Fruit fly (Drosophila melanogaster) whole organism, embryonic: ENCODE results near the gene CG13390.
A peak's percentile ranks its signal among the peaks of the same experiment; 100 is the strongest.

ENCODE experiments used
- Bgb ChIP-seq: fragments of 200-800 bp; sonication (Bioruptor generic); IDR thresholded peaks from 2 replicates; pipeline ENCODE4 v1.3.6; 2022; ENCODE audit warnings: missing biosample characterization, missing genetic modification characterization; ENCODE audit not compliant: partially characterized antibody
- CG11695 ChIP-seq: fragments of 200-800 bp; sonication (Bioruptor generic); IDR thresholded peaks from 3 replicates; pipeline ENCODE4 v1.3.6; 2022; ENCODE audit warnings: missing biosample characterization, missing genetic modification characterization
- CG11723 ChIP-seq: fragments of 200-800 bp; sonication (Bioruptor generic); optimal IDR thresholded peaks from 2 replicates; lab custom pipeline; 2017; ENCODE audit warnings: missing biosample characterization, mild to moderate bottlenecking, missing genetic modification characterization
- CG12155 ChIP-seq: fragments of 200-800 bp; sonication (Bioruptor generic); optimal IDR thresholded peaks from 3 replicates; lab custom pipeline; 2016; ENCODE audit warnings: missing biosample characterization, missing genetic modification characterization
- CG12299 ChIP-seq: fragments of 200-800 bp; sonication (Bioruptor generic); optimal IDR thresholded peaks from 2 replicates; lab custom pipeline; 2018; ENCODE audit warnings: missing biosample characterization, mild to moderate bottlenecking, missing genetic modification characterization
- CG13296 ChIP-seq: fragments of 200-800 bp; sonication (Bioruptor generic); optimal IDR thresholded peaks from 3 replicates; lab custom pipeline; 2018; ENCODE audit warnings: missing biosample characterization, mild to moderate bottlenecking, missing genetic modification characterization
- CG13775 ChIP-seq: fragments of 200-800 bp; sonication (Bioruptor generic); optimal IDR thresholded peaks from 3 replicates; lab custom pipeline; 2017; ENCODE audit warnings: missing biosample characterization, mild to moderate bottlenecking, missing genetic modification characterization
- CG14860 ChIP-seq: fragments of 200-800 bp; sonication (Bioruptor generic); IDR thresholded peaks from 3 replicates; pipeline ENCODE4 v1.3.6; 2022; ENCODE audit warnings: missing biosample characterization, missing genetic modification characterization; ENCODE audit not compliant: partially characterized antibody
- CG1603 ChIP-seq: fragments of 200-800 bp; sonication (Bioruptor generic); optimal IDR thresholded peaks from 2 replicates; lab custom pipeline; 2019; ENCODE audit warnings: missing biosample characterization, mild to moderate bottlenecking, missing genetic modification characterization, moderate library complexity
- CG17328 ChIP-seq: fragments of 200-800 bp; sonication (Bioruptor generic); IDR thresholded peaks from 2 replicates; pipeline ENCODE4 v1.3.6; 2022; ENCODE audit warnings: missing biosample characterization, missing genetic modification characterization
- CG17359 ChIP-seq: fragments of 200-800 bp; sonication (Bioruptor generic); optimal IDR thresholded peaks from 3 replicates; lab custom pipeline; 2018; ENCODE audit warnings: missing biosample characterization, mild to moderate bottlenecking, missing genetic modification characterization, moderate library complexity
- CG18011 ChIP-seq: fragments of 200-800 bp; sonication (Bioruptor generic); optimal IDR thresholded peaks from 2 replicates; lab custom pipeline; 2017; ENCODE audit warnings: missing biosample characterization, missing genetic modification characterization, mild to moderate bottlenecking, moderate library complexity, missing genotype
- CG18262 ChIP-seq: fragments of 200-800 bp; optimal IDR thresholded peaks from 3 replicates; lab custom pipeline; 2019; ENCODE audit warnings: missing biosample characterization, mild to moderate bottlenecking, missing genetic modification characterization, moderate library complexity
- CG31441 ChIP-seq: fragments of 200-800 bp; sonication (Bioruptor generic); IDR thresholded peaks from 2 replicates; pipeline ENCODE4 v1.3.6; 2022; ENCODE audit warnings: missing biosample characterization, missing genetic modification characterization
- CG5245 ChIP-seq: fragments of 200-800 bp; sonication (Bioruptor generic); optimal IDR thresholded peaks from 3 replicates; lab custom pipeline; 2016; ENCODE audit warnings: missing biosample characterization, missing genetic modification characterization
- CG6254 ChIP-seq: fragments of 200-800 bp; sonication (Bioruptor generic); optimal IDR thresholded peaks from 3 replicates; lab custom pipeline; 2017; ENCODE audit warnings: mild to moderate bottlenecking, missing biosample characterization, missing genetic modification reagents, missing genetic modification characterization
- CG8388 ChIP-seq: fragments of 200-800 bp; sonication (Bioruptor generic); optimal IDR thresholded peaks from 2 replicates; lab custom pipeline; 2019; ENCODE audit warnings: missing biosample characterization, mild to moderate bottlenecking, missing genetic modification characterization, moderate library complexity
- CTCF ChIP-seq: fragments of 200-800 bp; sonication (Bioruptor generic); optimal IDR thresholded peaks from 2 replicates; lab custom pipeline; 2017; ENCODE audit warnings: missing biosample characterization, mild to moderate bottlenecking, missing genetic modification characterization, moderate library complexity
- D19A ChIP-seq: fragments of 200-800 bp; optimal IDR thresholded peaks from 3 replicates; lab custom pipeline; 2019; ENCODE audit warnings: missing biosample characterization, mild to moderate bottlenecking, missing genetic modification characterization, moderate library complexity
- Dll ChIP-seq: fragments of 200-800 bp; sonication (Bioruptor generic); IDR thresholded peaks from 4 replicates; pipeline ENCODE4 v1.3.6; 2022; ENCODE audit warnings: missing biosample characterization, missing genetic modification characterization; ENCODE audit not compliant: partially characterized antibody
- Dref ChIP-seq: fragments of 200-800 bp; sonication (Bioruptor generic); IDR thresholded peaks from 2 replicates; pipeline ENCODE4 v1.3.6; 2022; ENCODE audit warnings: missing biosample characterization, missing genetic modification characterization
- HLH3B ChIP-seq: fragments of 200-800 bp; sonication (Bioruptor generic); IDR thresholded peaks from 2 replicates; pipeline ENCODE4 v1.3.6; 2022; ENCODE audit warnings: missing biosample characterization, missing genetic modification characterization
- Hsf ChIP-seq: fragments of 200-800 bp; sonication (Bioruptor generic); optimal IDR thresholded peaks from 3 replicates; lab custom pipeline; 2016; ENCODE audit warnings: missing biosample characterization, missing genetic modification characterization
- Lhr ChIP-seq: fragments of 200-800 bp; sonication (Bioruptor generic); optimal IDR thresholded peaks from 3 replicates; lab custom pipeline; 2017; ENCODE audit warnings: mild to moderate bottlenecking, missing biosample characterization, missing genetic modification reagents, missing genetic modification characterization
- MESR4 ChIP-seq: fragments of 200-800 bp; sonication (Bioruptor generic); optimal IDR thresholded peaks from 2 replicates; lab custom pipeline; 2018; ENCODE audit warnings: missing biosample characterization, mild to moderate bottlenecking, missing genetic modification characterization, moderate library complexity
- NC2β ChIP-seq: fragments of 200-800 bp; sonication (Bioruptor generic); optimal IDR thresholded peaks from 2 replicates; lab custom pipeline; 2016; ENCODE audit warnings: missing biosample characterization, missing genetic modification characterization
- Opbp ChIP-seq: fragments of 200-800 bp; sonication (Bioruptor generic); IDR thresholded peaks from 3 replicates; pipeline ENCODE4 v1.3.6; 2022; ENCODE audit warnings: missing biosample characterization, missing genetic modification characterization; ENCODE audit not compliant: partially characterized antibody
- Spps ChIP-seq: fragments of 200-800 bp; sonication (Bioruptor generic); optimal IDR thresholded peaks from 2 replicates; lab custom pipeline; 2018; ENCODE audit warnings: missing biosample characterization, mild to moderate bottlenecking, missing genetic modification characterization
- abd-A ChIP-seq: fragments of 200-800 bp; sonication (Bioruptor generic); optimal IDR thresholded peaks from 3 replicates; lab custom pipeline; 2019; ENCODE audit warnings: missing biosample characterization, mild to moderate bottlenecking, missing genetic modification characterization, moderate library complexity
- bsh ChIP-seq, 2 experiments: fragments of 200-800 bp; sonication (Bioruptor generic); optimal IDR thresholded peaks; 2 replicates each; lab custom pipeline; 2017 to 2018; ENCODE audit warnings: mild to moderate bottlenecking in 2 of 2, missing biosample characterization in 2 of 2, missing genetic modification characterization in 2 of 2, moderate library complexity in 1 of 2
- cato ChIP-seq: fragments of 200-800 bp; sonication (Bioruptor generic); optimal IDR thresholded peaks from 2 replicates; lab custom pipeline; 2016; ENCODE audit warnings: missing biosample characterization, missing genetic modification characterization, borderline replicate concordance
- cg ChIP-seq: fragments of 200-800 bp; sonication (Bioruptor generic); optimal IDR thresholded peaks from 3 replicates; lab custom pipeline; 2019; ENCODE audit warnings: missing biosample characterization, mild to moderate bottlenecking, missing genetic modification characterization, moderate library complexity
- chinmo ChIP-seq: fragments of 200-800 bp; sonication (Bioruptor generic); IDR thresholded peaks from 4 replicates; pipeline ENCODE4 v1.3.6; 2022; ENCODE audit warnings: missing biosample characterization, missing genetic modification characterization; ENCODE audit not compliant: partially characterized antibody
- dm ChIP-seq: fragments of 200-800 bp; sonication (Bioruptor generic); optimal IDR thresholded peaks from 3 replicates; lab custom pipeline; 2016; ENCODE audit warnings: missing biosample characterization, missing genetic modification characterization
- esg ChIP-seq: fragments of 200-800 bp; sonication (Bioruptor generic); conservative IDR thresholded peaks from 2 replicates; pipeline ENCODE4 v1.3.6; 2022; ENCODE audit warnings: missing biosample characterization, missing genetic modification characterization
- eve ChIP-seq, 2 experiments: fragments of >200 bp; optimal IDR thresholded peaks; 2 replicates each; lab custom pipeline; 2017; ENCODE audit warnings: missing biosample characterization in 2 of 2, missing genetic modification characterization in 2 of 2
- exex ChIP-seq: fragments of 200-800 bp; sonication (Bioruptor generic); optimal IDR thresholded peaks from 4 replicates; lab custom pipeline; 2018; ENCODE audit warnings: missing biosample characterization, mild to moderate bottlenecking, missing genetic modification characterization, moderate library complexity
- her ChIP-seq: fragments of 200-800 bp; sonication (Bioruptor generic); optimal IDR thresholded peaks from 2 replicates; lab custom pipeline; 2016; ENCODE audit warnings: missing biosample characterization, missing genetic modification characterization
- insv ChIP-seq, 2 experiments: fragments of 200-800 bp; sonication (Bioruptor generic); optimal IDR thresholded peaks; 3 replicates each; lab custom pipeline; 2016 to 2018; ENCODE audit warnings: missing biosample characterization in 2 of 2, missing genetic modification characterization in 2 of 2
- lbe ChIP-seq: fragments of 200-800 bp; sonication (Bioruptor generic); optimal IDR thresholded peaks from 2 replicates; lab custom pipeline; 2016; ENCODE audit warnings: missing biosample characterization, mild to moderate bottlenecking, missing genetic modification characterization
- mam ChIP-seq: fragments of 200-800 bp; sonication (Bioruptor generic); optimal IDR thresholded peaks from 3 replicates; lab custom pipeline; 2016; ENCODE audit warnings: missing biosample characterization, missing genetic modification characterization
- nau ChIP-seq: fragments of 200-800 bp; sonication (Bioruptor generic); optimal IDR thresholded peaks from 3 replicates; lab custom pipeline; 2017; ENCODE audit warnings: missing biosample characterization, mild to moderate bottlenecking, missing genetic modification characterization, missing genetic modification reagents
- nerfin-2 ChIP-seq: fragments of 200-800 bp; sonication (Bioruptor generic); IDR thresholded peaks from 2 replicates; pipeline ENCODE4 v1.3.6; 2022; ENCODE audit warnings: missing biosample characterization, missing genetic modification characterization; ENCODE audit not compliant: partially characterized antibody
- pho ChIP-seq: fragments of 200-800 bp; sonication (Bioruptor generic); optimal IDR thresholded peaks from 2 replicates; lab custom pipeline; 2016; ENCODE audit warnings: missing biosample characterization, missing genetic modification characterization
- pros ChIP-seq: fragments of 200-800 bp; sonication (Bioruptor generic); optimal IDR thresholded peaks from 3 replicates; lab custom pipeline; 2019; ENCODE audit warnings: missing biosample characterization, mild to moderate bottlenecking, missing genetic modification characterization, moderate library complexity
- ranshi ChIP-seq: fragments of 200-800 bp; sonication (Bioruptor generic); IDR thresholded peaks from 2 replicates; pipeline ENCODE4 v1.3.6; 2022; ENCODE audit warnings: missing biosample characterization, missing genetic modification characterization
- sens ChIP-seq: fragments of 200-800 bp; sonication (Bioruptor generic); peaks from one replicate; lab custom pipeline; 2016; ENCODE audit warnings: missing biosample characterization, missing genetic modification characterization
- tin ChIP-seq: fragments of 200-800 bp; sonication (Bioruptor generic); optimal IDR thresholded peaks from 3 replicates; lab custom pipeline; 2016; ENCODE audit warnings: missing biosample characterization, missing genetic modification characterization

Gene CG13390

dm6 chr2L:8364006-8364956, 12.3 kb downstream of the CG13390 start, which contains the start of the genes RpS13 and CSN8 (continued):
- no peak for TF ChIP-seq lbe (GFP tag; lab: Kevin White, UChicago)
- no peak for TF ChIP-seq pros (GFP tag; lab: Kevin White, UChicago)
- no peak for TF ChIP-seq CG12155
- TF ChIP-seq CG5245 (GFP tag; lab: Kevin White, UChicago): no peak
- peak; percentile 82 for TF ChIP-seq sens (GFP tag; lab: Kevin White, UChicago)
- TF ChIP-seq CTCF (GFP tag; lab: Kevin White, UChicago): peak; percentile 7
- TF ChIP-seq cg: peak; percentile 16
- peak; percentile 94 for TF ChIP-seq CG18011 (GFP tag; lab: Kevin White, UChicago)
- TF ChIP-seq her (GFP tag; lab: Kevin White, UChicago): no peak
- TF ChIP-seq CG1603 (tag; lab: Kevin White, UChicago): peak; percentile 62
- TF ChIP-seq Dll (GFP tag; lab: Robert Waterston, UW): peak; percentile 97
- peak; percentile 92 for TF ChIP-seq CG14860 (GFP tag; lab: Robert Waterston, UW)
- peak; percentile 80 for TF ChIP-seq nerfin-2 (GFP tag; lab: Robert Waterston, UW)
- no peak for TF ChIP-seq ranshi
- TF ChIP-seq exex (tag; lab: Kevin White, UChicago): peak; percentile 10
- TF ChIP-seq CG11695 (GFP tag; lab: Robert Waterston, UW): no peak
- no peak for TF ChIP-seq D19A (tag; lab: Kevin White, UChicago)
- TF ChIP-seq CG17359: peak; percentile 10
- TF ChIP-seq cato (GFP tag; lab: Kevin White, UChicago): no peak
- TF ChIP-seq CG8388 (GFP tag; lab: Kevin White, UChicago): peak; percentile 7
- TF ChIP-seq dm (GFP tag; lab: Kevin White, UChicago): peak; percentile 92
- TF ChIP-seq pho (GFP tag; lab: Kevin White, UChicago): peak; percentile 29
- peak; percentile 56 for TF ChIP-seq CG12299 (tag; lab: Kevin White, UChicago)
- peak; percentile 39 for TF ChIP-seq Hsf (GFP tag; lab: Kevin White, UChicago)
- TF ChIP-seq HLH3B: no peak
- TF ChIP-seq eve (GFP tag; optimal IDR thresholded peaks at IDR 0.05; lab: Kevin White, UChicago): peak in 1 of 2 experiments; percentile 69
- peak in 1 of 2 experiments; percentile 7 for TF ChIP-seq bsh (GFP tag; optimal IDR thresholded peaks at IDR 0.05; lab: Kevin White, UChicago)
- no peak for TF ChIP-seq tin (GFP tag; lab: Kevin White, UChicago)
- peak; percentile 87 for TF ChIP-seq Opbp (GFP tag; lab: Robert Waterston, UW)
- TF ChIP-seq abd-A (tag; lab: Kevin White, UChicago): peak; percentile 35
- peak; percentile 75 for TF ChIP-seq Dref (GFP tag; lab: Robert Waterston, UW)
- peak; percentile 38 for TF ChIP-seq CG18262
- peak; percentile 54; the same call in 1 of the 2 replicates for TF ChIP-seq CG31441 (GFP tag; lab: Robert Waterston, UW)
- no peak for TF ChIP-seq CG11723
- TF ChIP-seq chinmo (GFP tag; lab: Robert Waterston, UW): peak; percentile 69; the same call in 2 of the 4 replicates
- peak; percentile 97 for TF ChIP-seq MESR4 (GFP tag; lab: Kevin White, UChicago)
- no peak for TF ChIP-seq Spps (tag; lab: Kevin White, UChicago)
- peak in 1 of 2 experiments; percentile 40 for TF ChIP-seq insv (GFP tag; optimal IDR thresholded peaks at IDR 0.05; lab: Kevin White, UChicago)
- TF ChIP-seq mam (GFP tag; lab: Kevin White, UChicago): no peak
- TF ChIP-seq CG6254 (GFP tag; lab: Kevin White, UChicago): no peak
- peak; percentile 57 for TF ChIP-seq Lhr
- peak; percentile 43 for TF ChIP-seq NC2β (GFP tag; lab: Kevin White, UChicago)
- no peak for TF ChIP-seq CG17328 (GFP tag; lab: Robert Waterston, UW)
- TF ChIP-seq nau (GFP tag; lab: Kevin White, UChicago): peak; percentile 16
- peak; percentile 90 for TF ChIP-seq Bgb
- TF ChIP-seq CG13296: peak; percentile 38
- TF ChIP-seq CG13775 (GFP tag; lab: Kevin White, UChicago): peak; percentile 27
- TF ChIP-seq esg (GFP tag; lab: Robert Waterston, UW): no peak
